Worm (Caenorhabditis elegans) whole organism, L4 larva: ENCODE results near the gene pik-1.

Experiments
- D1046.2 ChIP-seq: fragments of 200-800 bp; sonication (Bioruptor generic); IDR thresholded peaks from 2 replicates; pipeline ENCODE4 v1.3.6; 2022; ENCODE audit warnings: missing genetic modification characterization, missing compliant biosample characterization
- F37D6.2 ChIP-seq: sonication (generic microtip); optimal IDR thresholded peaks from 2 replicates; lab custom pipeline; 2016; ENCODE audit warnings: mild to moderate bottlenecking, missing genetic modification characterization, missing compliant biosample characterization
- F49E8.2 ChIP-seq: sonication (generic microtip); optimal IDR thresholded peaks from 2 replicates; lab custom pipeline; 2016; ENCODE audit warnings: missing compliant biosample characterization, mild to moderate bottlenecking, missing genetic modification characterization, borderline replicate concordance
- Y105C5A.15 ChIP-seq: fragments of 200-800 bp; sonication (Bioruptor generic); IDR thresholded peaks from 2 replicates; pipeline ENCODE4 v1.3.6; 2022; ENCODE audit warnings: missing genetic modification characterization, missing compliant biosample characterization
- Y48G9A.11 ChIP-seq: fragments of 200-800 bp; sonication (Bioruptor generic); IDR thresholded peaks from 2 replicates; pipeline ENCODE4 v1.3.6; 2022; ENCODE audit warnings: missing genetic modification reagents, missing genetic modification characterization, missing compliant biosample characterization
- Y5F2A.4 ChIP-seq: fragments of 200-800 bp; sonication (Bioruptor generic); optimal IDR thresholded peaks from 2 replicates; lab custom pipeline; 2018; ENCODE audit warnings: mild to moderate bottlenecking, missing genetic modification characterization, missing compliant biosample characterization
- ZK337.2 ChIP-seq: fragments of 200-800 bp; sonication (Bioruptor generic); IDR thresholded peaks from 2 replicates; pipeline ENCODE4 v1.3.6; 2022; ENCODE audit warnings: missing genetic modification reagents, missing genetic modification characterization, missing compliant biosample characterization
- ZK546.5 ChIP-seq, 2 experiments: sonication (generic microtip); optimal IDR thresholded peaks; 2 replicates each; lab custom pipeline; 2017; ENCODE audit warnings: missing biosample characterization in 2 of 2, missing genetic modification characterization in 2 of 2
- aha-1 ChIP-seq: fragments of 150-350 bp; peaks from one replicate; lab custom pipeline; 2014; ENCODE audit warnings: missing biosample characterization, missing genetic modification characterization
- aly-2 ChIP-seq: sonication (generic microtip); optimal IDR thresholded peaks from 2 replicates; lab custom pipeline; 2018; ENCODE audit warnings: missing biosample characterization, missing genetic modification characterization
- ama-1 ChIP-seq: fragments of 150-350 bp; optimal IDR thresholded peaks from 2 replicates; lab custom pipeline; 2014; ENCODE audit warnings: inconsistent platforms, mixed read lengths
- attf-4 ChIP-seq: sonication (generic microtip); optimal IDR thresholded peaks from 3 replicates; lab custom pipeline; 2017; ENCODE audit warnings: missing biosample characterization, missing genetic modification characterization
- ceh-20 ChIP-seq: fragments of 200-800 bp; sonication (Bioruptor generic); IDR thresholded peaks from 2 replicates; pipeline ENCODE4 v1.3.6; 2022; ENCODE audit warnings: missing genetic modification reagents, missing genetic modification characterization, missing compliant biosample characterization
- ceh-44 ChIP-seq: fragments of 200-800 bp; sonication (Bioruptor generic); IDR thresholded peaks from 2 replicates; pipeline ENCODE4 v1.3.6; 2022; ENCODE audit warnings: missing genetic modification reagents, missing genetic modification characterization, missing compliant biosample characterization
- ceh-62 ChIP-seq: sonication (generic microtip); optimal IDR thresholded peaks from 2 replicates; lab custom pipeline; 2017; ENCODE audit warnings: missing biosample characterization, missing genetic modification characterization
- ceh-82 ChIP-seq: sonication (generic microtip); optimal IDR thresholded peaks from 2 replicates; lab custom pipeline; 2017; ENCODE audit warnings: missing biosample characterization, missing genetic modification characterization
- ces-1 ChIP-seq: fragments of 150-350 bp; sonication (generic microtip); optimal IDR thresholded peaks from 4 replicates; lab custom pipeline; 2014; ENCODE audit warnings: missing biosample characterization, missing genetic modification reagents, missing genetic modification characterization
- daf-16 ChIP-seq, 3 experiments: sonication (generic microtip); optimal IDR thresholded peaks; 2 replicates each; lab custom pipeline; 2016 to 2017; ENCODE audit warnings: missing genetic modification characterization in 3 of 3, missing genetic modification reagents in 3 of 3, mild to moderate bottlenecking in 2 of 3, missing compliant biosample characterization in 2 of 3, missing biosample characterization in 1 of 3, moderate library complexity in 1 of 3
- daf-19 ChIP-seq: fragments of 200-800 bp; sonication (Bioruptor generic); conservative IDR thresholded peaks from 2 replicates; pipeline ENCODE4 v1.3.6; 2022; ENCODE audit warnings: missing genetic modification characterization, missing compliant biosample characterization
- dmd-9 ChIP-seq: fragments of 200-800 bp; sonication (Bioruptor generic); IDR thresholded peaks from 2 replicates; pipeline ENCODE4 v1.3.6; 2022; ENCODE audit warnings: missing genetic modification reagents, missing genetic modification characterization, missing compliant biosample characterization
- dpl-1 ChIP-seq: fragments of 150-350 bp; optimal IDR thresholded peaks from 2 replicates; lab custom pipeline; 2014; ENCODE audit warnings: missing biosample characterization, missing genetic modification reagents, missing genetic modification characterization
- gei-8 ChIP-seq: fragments of 200-800 bp; sonication (Bioruptor generic); optimal IDR thresholded peaks from 2 replicates; lab custom pipeline; 2018; ENCODE audit warnings: mild to moderate bottlenecking, missing genetic modification characterization, missing compliant biosample characterization
- hif-1 ChIP-seq, 2 experiments: sonication (generic microtip); optimal IDR thresholded peaks; 2 replicates each; lab custom pipeline; 2016 to 2017; ENCODE audit warnings: missing compliant biosample characterization in 2 of 2, missing genetic modification characterization in 2 of 2, missing genetic modification reagents in 2 of 2, missing genotype in 2 of 2, mild to moderate bottlenecking in 1 of 2
- hlh-30 ChIP-seq: sonication (generic microtip); optimal IDR thresholded peaks from 2 replicates; lab custom pipeline; 2017; ENCODE audit warnings: antibody characterized with exemption, mild to moderate bottlenecking, missing genetic modification characterization, missing compliant biosample characterization; ENCODE audit not compliant: insufficient read depth
- hmg-1.1 ChIP-seq: fragments of 200-800 bp; sonication (Bioruptor generic); IDR thresholded peaks from 2 replicates; pipeline ENCODE4 v1.3.6; 2022; ENCODE audit warnings: missing genetic modification reagents, missing genetic modification characterization, missing compliant biosample characterization
- lin-15B ChIP-seq: fragments of 150-350 bp; sonication (generic microtip); optimal IDR thresholded peaks from 3 replicates; lab custom pipeline; 2014; ENCODE audit warnings: missing biosample characterization, missing genetic modification characterization
- lin-38 ChIP-seq: fragments of 200-800 bp; sonication (Bioruptor generic); IDR thresholded peaks from 2 replicates; pipeline ENCODE4 v1.3.6; 2022; ENCODE audit warnings: missing genetic modification reagents, missing genetic modification characterization, missing compliant biosample characterization
- mep-1 ChIP-seq: fragments of 150-350 bp; sonication (generic microtip); optimal IDR thresholded peaks from 3 replicates; lab custom pipeline; 2014; ENCODE audit warnings: missing biosample characterization, missing genetic modification characterization
- mxl-3 ChIP-seq: fragments of 200-800 bp; sonication (Bioruptor generic); optimal IDR thresholded peaks from 2 replicates; lab custom pipeline; 2018; ENCODE audit warnings: mild to moderate bottlenecking, missing genetic modification characterization, missing compliant biosample characterization
- nhr-102 ChIP-seq: sonication (generic microtip); optimal IDR thresholded peaks from 2 replicates; lab custom pipeline; 2016; ENCODE audit warnings: mild to moderate bottlenecking, missing genetic modification characterization, moderate library complexity, missing compliant biosample characterization
- nhr-25 ChIP-seq: sonication (generic microtip); optimal IDR thresholded peaks from 2 replicates; lab custom pipeline; 2017; ENCODE audit warnings: missing genetic modification characterization, mild to moderate bottlenecking, missing compliant biosample characterization, antibody characterized with exemption, moderate library complexity, borderline replicate concordance; ENCODE audit not compliant: insufficient read depth
- nhr-41 ChIP-seq: fragments of 200-800 bp; sonication (Bioruptor generic); IDR thresholded peaks from 2 replicates; pipeline ENCODE4 v1.3.6; 2022; ENCODE audit warnings: missing genetic modification reagents, missing genetic modification characterization, missing compliant biosample characterization
- nhr-48 ChIP-seq: sonication (generic microtip); optimal IDR thresholded peaks from 2 replicates; lab custom pipeline; 2016; ENCODE audit warnings: mild to moderate bottlenecking, missing genetic modification characterization, missing compliant biosample characterization
- pha-4 ChIP-seq, 2 experiments: fragments of 150-350 bp in 1 of 2; fragments of 200-800 bp in 1 of 2; sonication (Bioruptor generic) in 1 of 2; IDR thresholded peaks in 1 of 2; optimal IDR thresholded peaks in 1 of 2; 2 replicates each; pipeline versions ENCODE4 v1.3.6 to Lab custom; 2014 to 2022; ENCODE audit warnings: missing genetic modification characterization in 2 of 2, missing genetic modification reagents in 2 of 2, missing biosample characterization in 1 of 2, missing compliant biosample characterization in 1 of 2
- rbr-2 ChIP-seq: sonication (generic microtip); optimal IDR thresholded peaks from 2 replicates; lab custom pipeline; 2016; ENCODE audit warnings: missing genotype, missing genetic modification characterization, missing compliant biosample characterization
- skn-1 ChIP-seq: fragments of 150-350 bp; optimal IDR thresholded peaks from 2 replicates; lab custom pipeline; 2014; ENCODE audit warnings: missing biosample characterization, missing genetic modification characterization
- tag-97 ChIP-seq: fragments of 200-800 bp; sonication (Bioruptor generic); IDR thresholded peaks from 2 replicates; pipeline ENCODE4 v1.3.6; 2022; ENCODE audit warnings: missing genetic modification characterization, missing compliant biosample characterization
- unc-130 ChIP-seq: sonication (generic microtip); optimal IDR thresholded peaks from 2 replicates; lab custom pipeline; 2016; ENCODE audit warnings: missing genetic modification reagents, missing genetic modification characterization, missing compliant biosample characterization
- unc-62 ChIP-seq, 3 experiments: fragments of 150-350 bp in 1 of 3; sonication (generic microtip); optimal IDR thresholded peaks in 2 of 3; peaks in 1 of 3; 1 replicate in 1 of 3; 2 replicates in 2 of 3; lab custom pipeline; 2014 to 2017; ENCODE audit warnings: missing biosample characterization in 3 of 3, missing genetic modification characterization in 3 of 3, missing genetic modification reagents in 3 of 3, missing genotype in 1 of 3
- zag-1 ChIP-seq: fragments of 150-350 bp; optimal IDR thresholded peaks from 2 replicates; lab custom pipeline; 2014; ENCODE audit warnings: missing biosample characterization, missing genetic modification characterization
- zip-11 ChIP-seq: fragments of 200-800 bp; sonication (Bioruptor generic); IDR thresholded peaks from 2 replicates; pipeline ENCODE4 v1.3.6; 2022; ENCODE audit warnings: missing genetic modification characterization, missing compliant biosample characterization
- ztf-7 ChIP-seq: fragments of 150-350 bp; optimal IDR thresholded peaks from 2 replicates; lab custom pipeline; 2014; ENCODE audit warnings: missing biosample characterization, missing genetic modification characterization

The pik-1 gene

ce11 chrIV:13380506-13380905 is 35.3 kb upstream of the pik-1 start:
- TF ChIP-seq ces-1 (GFP tag; lab: Kevin White, UChicago) (no peak), rbr-2 (tag; lab: Kevin White, UChicago) (no peak), F49E8.2 (no peak)

- TF ChIP-seq nhr-102 (tag; lab: Kevin White, UChicago) (no peak), daf-19 (GFP tag; lab: Robert Waterston, UW) (no peak), nhr-25 (tag; lab: Kevin White, UChicago) (no peak), F37D6.2 (tag; lab: Kevin White, UChicago) (no peak), hmg-1.1 (GFP tag; lab: Robert Waterston, UW) (no peak), Y48G9A.11 (no peak), dpl-1 (GFP tag; lab: Kevin White, UChicago) (no peak), ZK337.2 (GFP tag; lab: Robert Waterston, UW) (no peak), D1046.2 (GFP tag; lab: Robert Waterston, UW) (no peak), nhr-48 (tag; lab: Kevin White, UChicago) (no peak), ZK546.5 (tag; optimal IDR thresholded peaks at IDR 0.05; lab: Kevin White, UChicago) (no peak), attf-4 (tag; lab: Kevin White, UChicago) (no peak), ceh-62 (tag; lab: Kevin White, UChicago) (no peak), Y105C5A.15 (GFP tag; lab: Robert Waterston, UW) (no peak), hlh-30 (tag; lab: Kevin White, UChicago) (no peak), zip-11 (GFP tag; lab: Robert Waterston, UW) (no peak), daf-16 (GFP tag; optimal IDR thresholded peaks at IDR 0.05; lab: Kevin White, UChicago) (no peak), daf-16 (tag; optimal IDR thresholded peaks at IDR 0.05; lab: Kevin White, UChicago) (no peak), ceh-44 (no peak), nhr-41 (GFP tag; lab: Robert Waterston, UW) (no peak), unc-130 (GFP tag; lab: Kevin White, UChicago) (no peak)
- TF ChIP-seq, all 104 proteins: peak for 0
These were observed 34.0 kb upstream of the pik-1 start, which contains the start of gene emc-3 for ce11 chrIV:13381823-13382222. emc-3 (minus strand) TSS chrIV:13381923.

ce11 chrIV:13383763-13384436 is 31.9 kb upstream of the pik-1 start, which contains the start of gene rab-19:
rab-19 (minus strand) TSS chrIV:13384386.
- no peak for TF ChIP-seq unc-62 (GFP tag; optimal IDR thresholded peaks at IDR 0.05 in 1 of 2; lab: Kevin White, UChicago)
- no peak for TF ChIP-seq unc-62 (tag; optimal IDR thresholded peaks at IDR 0.05; lab: Kevin White, UChicago)
- TF ChIP-seq hmg-1.1 (GFP tag; lab: Robert Waterston, UW) = 0 out of 2 replicates have a peak, but pooled peaks have one; percentile 40
- TF ChIP-seq aha-1 (tag; lab: Kevin White, UChicago) = peak; percentile 60
- peak; percentile 10 for TF ChIP-seq mep-1 (tag; lab: Kevin White, UChicago)
- no peak for TF ChIP-seq F37D6.2 (tag; lab: Kevin White, UChicago)
- no peak for TF ChIP-seq pha-4 (GFP tag; IDR thresholded peaks at IDR 0.05; lab: Robert Waterston, UW)
- TF ChIP-seq pha-4 (tag; optimal IDR thresholded peaks at IDR 0.05; lab: Kevin White, UChicago) = no peak
- TF ChIP-seq hif-1 (tag; optimal IDR thresholded peaks at IDR 0.05; lab: Kevin White, UChicago) = peak in 1 of 2 experiments; percentile 19
- peak; percentile 32; the same call in 1 of the 2 replicates for TF ChIP-seq lin-38 (GFP tag; lab: Robert Waterston, UW)
- no peak for TF ChIP-seq nhr-48 (tag; lab: Kevin White, UChicago)
- no peak for TF ChIP-seq skn-1 (tag; lab: Kevin White, UChicago)
- TF ChIP-seq, all 104 proteins: peak for 5

ce11 chrIV:13386043-13386442 is 29.8 kb upstream of the pik-1 start, which contains the start of the genes Y62E10A.20, Y62E10A.23 and mdt-9:
Y62E10A.20 (minus strand) TSS chrIV:13386091.
Y62E10A.23 (plus strand) TSS chrIV:13386324.
mdt-9 (plus strand) TSS chrIV:13386380.
- no peak for TF ChIP-seq dmd-9
- no peak for TF ChIP-seq tag-97 (GFP tag; lab: Robert Waterston, UW)
- no peak for TF ChIP-seq unc-62 (GFP tag; optimal IDR thresholded peaks at IDR 0.05 in 1 of 2; lab: Kevin White, UChicago)
- TF ChIP-seq unc-62 (tag; optimal IDR thresholded peaks at IDR 0.05; lab: Kevin White, UChicago) = no peak
- TF ChIP-seq Y105C5A.15 (GFP tag; lab: Robert Waterston, UW) = no peak
- no peak for TF ChIP-seq ceh-82 (tag; lab: Kevin White, UChicago)
- TF ChIP-seq ama-1 (lab: Kevin White, UChicago) = peak; percentile 20
- peak; percentile 65 for TF ChIP-seq ztf-7
- no peak for TF ChIP-seq mxl-3 (GFP tag; lab: Kevin White, UChicago)
- no peak for TF ChIP-seq Y5F2A.4
- peak; percentile 7 for TF ChIP-seq lin-15B
- no peak for TF ChIP-seq gei-8 (GFP tag; lab: Kevin White, UChicago)
- no peak for TF ChIP-seq zag-1 (tag; lab: Kevin White, UChicago)
- no peak for TF ChIP-seq nhr-41 (GFP tag; lab: Robert Waterston, UW)
- TF ChIP-seq hmg-1.1 (GFP tag; lab: Robert Waterston, UW) = peak; percentile 59
- TF ChIP-seq ceh-20 (GFP tag; lab: Robert Waterston, UW) = no peak
- no peak for TF ChIP-seq aly-2 (tag; lab: Kevin White, UChicago)
- no peak for TF ChIP-seq daf-16 (GFP tag; optimal IDR thresholded peaks at IDR 0.05; lab: Kevin White, UChicago)
- peak; percentile 31 for TF ChIP-seq daf-16 (tag; optimal IDR thresholded peaks at IDR 0.05; lab: Kevin White, UChicago)
